Worm (Caenorhabditis elegans) whole organism, L4 larva: ENCODE data around the gene R05G6.4.
A peak's percentile ranks its signal among the peaks of the same experiment; 100 is the strongest.

Experiments used
- D1046.2 ChIP-seq: fragments of 200-800 bp; sonication (Bioruptor generic); IDR thresholded peaks from 2 replicates; pipeline ENCODE4 v1.3.6; 2022; ENCODE audit warnings: missing genetic modification characterization, missing compliant biosample characterization
- F10B5.3 ChIP-seq: sonication (generic microtip); optimal IDR thresholded peaks from 2 replicates; lab custom pipeline; 2016; ENCODE audit warnings: mild to moderate bottlenecking, missing genetic modification characterization, missing compliant biosample characterization
- F26F4.8 ChIP-seq: fragments of 200-800 bp; sonication (Bioruptor generic); conservative IDR thresholded peaks from 2 replicates; pipeline ENCODE4 v1.3.6; 2022; ENCODE audit warnings: missing genetic modification characterization, missing compliant biosample characterization
- F44E2.7 ChIP-seq: fragments of 200-800 bp; sonication (Bioruptor generic); IDR thresholded peaks from 2 replicates; pipeline ENCODE4 v2.1.2; 2022; ENCODE audit warnings: missing genetic modification characterization, missing compliant biosample characterization
- F49E8.2 ChIP-seq: sonication (generic microtip); optimal IDR thresholded peaks from 2 replicates; lab custom pipeline; 2016; ENCODE audit warnings: missing compliant biosample characterization, mild to moderate bottlenecking, missing genetic modification characterization, borderline replicate concordance
- R02D3.7 ChIP-seq: fragments of 150-350 bp; sonication (generic microtip); optimal IDR thresholded peaks from 3 replicates; lab custom pipeline; 2014; ENCODE audit warnings: missing biosample characterization, missing genetic modification characterization
- Y105C5A.15 ChIP-seq: fragments of 200-800 bp; sonication (Bioruptor generic); IDR thresholded peaks from 2 replicates; pipeline ENCODE4 v1.3.6; 2022; ENCODE audit warnings: missing genetic modification characterization, missing compliant biosample characterization
- Y75B8A.6 ChIP-seq: fragments of 200-800 bp; sonication (Bioruptor generic); IDR thresholded peaks from 2 replicates; pipeline ENCODE4 v1.3.6; 2022; ENCODE audit warnings: missing genetic modification reagents, missing genetic modification characterization, missing compliant biosample characterization
- arid-1 ChIP-seq: fragments of 200-800 bp; sonication (Bioruptor generic); conservative IDR thresholded peaks from 2 replicates; pipeline ENCODE4 v1.3.6; 2022; ENCODE audit warnings: missing genetic modification reagents, missing genetic modification characterization, missing compliant biosample characterization
- attf-4 ChIP-seq: sonication (generic microtip); optimal IDR thresholded peaks from 3 replicates; lab custom pipeline; 2017; ENCODE audit warnings: missing biosample characterization, missing genetic modification characterization
- ceh-82 ChIP-seq: sonication (generic microtip); optimal IDR thresholded peaks from 2 replicates; lab custom pipeline; 2017; ENCODE audit warnings: missing biosample characterization, missing genetic modification characterization
- ctbp-1 ChIP-seq: fragments of 200-800 bp; sonication (Bioruptor generic); IDR thresholded peaks from 2 replicates; pipeline ENCODE4 v1.3.6; 2022; ENCODE audit warnings: missing genetic modification reagents, missing genetic modification characterization, missing compliant biosample characterization
- dmd-6 ChIP-seq: fragments of 200-800 bp; sonication (Bioruptor generic); IDR thresholded peaks from 2 replicates; pipeline ENCODE4 v1.3.6; 2022; ENCODE audit warnings: missing genetic modification reagents, missing genetic modification characterization, missing compliant biosample characterization
- dmd-9 ChIP-seq: fragments of 200-800 bp; sonication (Bioruptor generic); IDR thresholded peaks from 2 replicates; pipeline ENCODE4 v1.3.6; 2022; ENCODE audit warnings: missing genetic modification reagents, missing genetic modification characterization, missing compliant biosample characterization
- dpl-1 ChIP-seq: fragments of 150-350 bp; optimal IDR thresholded peaks from 2 replicates; lab custom pipeline; 2014; ENCODE audit warnings: missing biosample characterization, missing genetic modification reagents, missing genetic modification characterization
- egl-27 ChIP-seq: sonication (generic microtip); optimal IDR thresholded peaks from 3 replicates; lab custom pipeline; 2017; ENCODE audit warnings: missing biosample characterization, missing genetic modification reagents, missing genetic modification characterization
- egl-43 ChIP-seq: fragments of 200-800 bp; sonication (Bioruptor generic); IDR thresholded peaks from 2 replicates; pipeline ENCODE4 v1.3.6; 2022; ENCODE audit warnings: missing genetic modification reagents, missing genetic modification characterization, missing compliant biosample characterization
- gei-8 ChIP-seq: fragments of 200-800 bp; sonication (Bioruptor generic); optimal IDR thresholded peaks from 2 replicates; lab custom pipeline; 2018; ENCODE audit warnings: mild to moderate bottlenecking, missing genetic modification characterization, missing compliant biosample characterization
- hif-1 ChIP-seq, 2 experiments: sonication (generic microtip); optimal IDR thresholded peaks; 2 replicates each; lab custom pipeline; 2016 to 2017; ENCODE audit warnings: missing compliant biosample characterization in 2 of 2, missing genetic modification characterization in 2 of 2, missing genetic modification reagents in 2 of 2, missing genotype in 2 of 2, mild to moderate bottlenecking in 1 of 2
- hlh-30 ChIP-seq: sonication (generic microtip); optimal IDR thresholded peaks from 2 replicates; lab custom pipeline; 2017; ENCODE audit warnings: antibody characterized with exemption, mild to moderate bottlenecking, missing genetic modification characterization, missing compliant biosample characterization; ENCODE audit not compliant: insufficient read depth
- hmg-1.1 ChIP-seq: fragments of 200-800 bp; sonication (Bioruptor generic); IDR thresholded peaks from 2 replicates; pipeline ENCODE4 v1.3.6; 2022; ENCODE audit warnings: missing genetic modification reagents, missing genetic modification characterization, missing compliant biosample characterization
- jun-1 ChIP-seq: fragments of 150-350 bp; optimal IDR thresholded peaks from 2 replicates; lab custom pipeline; 2014; ENCODE audit warnings: missing biosample characterization, missing genetic modification reagents, missing genetic modification characterization
- lim-7 ChIP-seq: fragments of 200-800 bp; sonication (Bioruptor generic); IDR thresholded peaks from 2 replicates; pipeline ENCODE4 v1.3.6; 2022; ENCODE audit warnings: missing genetic modification characterization, missing compliant biosample characterization
- lir-3 ChIP-seq: sonication (generic microtip); optimal IDR thresholded peaks from 2 replicates; lab custom pipeline; 2016; ENCODE audit warnings: mild to moderate bottlenecking, missing genetic modification characterization, missing compliant biosample characterization
- madf-9 ChIP-seq: fragments of 200-800 bp; sonication (Bioruptor generic); conservative IDR thresholded peaks from 2 replicates; pipeline ENCODE4 v1.3.6; 2022; ENCODE audit warnings: missing genetic modification reagents, missing genetic modification characterization, missing compliant biosample characterization
- mdt-29 ChIP-seq: fragments of 200-800 bp; sonication (Bioruptor generic); IDR thresholded peaks from 2 replicates; pipeline ENCODE4 v1.3.6; 2022; ENCODE audit warnings: missing genetic modification reagents, missing genetic modification characterization, missing compliant biosample characterization
- nhr-11 ChIP-seq: fragments of 150-350 bp; optimal IDR thresholded peaks from 2 replicates; lab custom pipeline; 2014; ENCODE audit warnings: missing biosample characterization, missing genetic modification characterization
- nhr-237 ChIP-seq: sonication (generic microtip); optimal IDR thresholded peaks from 2 replicates; lab custom pipeline; 2017; ENCODE audit warnings: missing biosample characterization, missing genetic modification characterization
- nhr-25 ChIP-seq: sonication (generic microtip); optimal IDR thresholded peaks from 2 replicates; lab custom pipeline; 2017; ENCODE audit warnings: missing genetic modification characterization, mild to moderate bottlenecking, missing compliant biosample characterization, antibody characterized with exemption, moderate library complexity, borderline replicate concordance; ENCODE audit not compliant: insufficient read depth
- nhr-48 ChIP-seq: sonication (generic microtip); optimal IDR thresholded peaks from 2 replicates; lab custom pipeline; 2016; ENCODE audit warnings: mild to moderate bottlenecking, missing genetic modification characterization, missing compliant biosample characterization
- nhr-77 ChIP-seq: fragments of 150-350 bp; optimal IDR thresholded peaks from 2 replicates; lab custom pipeline; 2014; ENCODE audit warnings: missing biosample characterization, missing genetic modification characterization
- php-3 ChIP-seq: fragments of 200-800 bp; sonication (Bioruptor generic); IDR thresholded peaks from 2 replicates; pipeline ENCODE4 v1.3.6; 2022; ENCODE audit warnings: missing genetic modification reagents, missing genetic modification characterization, missing compliant biosample characterization
- pqm-1 ChIP-seq: sonication (generic microtip); optimal IDR thresholded peaks from 2 replicates; lab custom pipeline; 2017; ENCODE audit warnings: missing biosample characterization, missing genetic modification characterization
- rbr-2 ChIP-seq: sonication (generic microtip); optimal IDR thresholded peaks from 2 replicates; lab custom pipeline; 2016; ENCODE audit warnings: missing genotype, missing genetic modification characterization, missing compliant biosample characterization
- sdz-12 ChIP-seq: fragments of 200-800 bp; sonication (Bioruptor generic); optimal IDR thresholded peaks from 2 replicates; lab custom pipeline; 2018; ENCODE audit warnings: mild to moderate bottlenecking, missing genetic modification characterization, missing compliant biosample characterization
- snpc-1.2 ChIP-seq: fragments of 200-800 bp; sonication (Bioruptor generic); IDR thresholded peaks from 2 replicates; pipeline ENCODE4 v1.3.6; 2022; ENCODE audit warnings: missing genetic modification reagents, missing genetic modification characterization, missing compliant biosample characterization
- spr-3 ChIP-seq: fragments of 200-800 bp; sonication (Bioruptor generic); optimal IDR thresholded peaks from 2 replicates; lab custom pipeline; 2018; ENCODE audit warnings: mild to moderate bottlenecking, missing genetic modification characterization, missing compliant biosample characterization
- unc-130 ChIP-seq: sonication (generic microtip); optimal IDR thresholded peaks from 2 replicates; lab custom pipeline; 2016; ENCODE audit warnings: missing genetic modification reagents, missing genetic modification characterization, missing compliant biosample characterization
- unc-62 ChIP-seq, 3 experiments: fragments of 150-350 bp in 1 of 3; sonication (generic microtip); optimal IDR thresholded peaks in 2 of 3; peaks in 1 of 3; 1 replicate in 1 of 3; 2 replicates in 2 of 3; lab custom pipeline; 2014 to 2017; ENCODE audit warnings: missing biosample characterization in 3 of 3, missing genetic modification characterization in 3 of 3, missing genetic modification reagents in 3 of 3, missing genotype in 1 of 3
- zfp-3 ChIP-seq: fragments of 200-800 bp; sonication (Bioruptor generic); conservative IDR thresholded peaks from 2 replicates; pipeline ENCODE4 v1.3.6; 2022; ENCODE audit warnings: missing genetic modification reagents, missing genetic modification characterization, missing compliant biosample characterization
- ztf-11 ChIP-seq: fragments of 150-350 bp; optimal IDR thresholded peaks from 2 replicates; lab custom pipeline; 2014; ENCODE audit warnings: missing biosample characterization, missing genetic modification characterization
- ztf-7 ChIP-seq: fragments of 150-350 bp; optimal IDR thresholded peaks from 2 replicates; lab custom pipeline; 2014; ENCODE audit warnings: missing biosample characterization, missing genetic modification characterization

The R05G6.4 gene

DNA sequence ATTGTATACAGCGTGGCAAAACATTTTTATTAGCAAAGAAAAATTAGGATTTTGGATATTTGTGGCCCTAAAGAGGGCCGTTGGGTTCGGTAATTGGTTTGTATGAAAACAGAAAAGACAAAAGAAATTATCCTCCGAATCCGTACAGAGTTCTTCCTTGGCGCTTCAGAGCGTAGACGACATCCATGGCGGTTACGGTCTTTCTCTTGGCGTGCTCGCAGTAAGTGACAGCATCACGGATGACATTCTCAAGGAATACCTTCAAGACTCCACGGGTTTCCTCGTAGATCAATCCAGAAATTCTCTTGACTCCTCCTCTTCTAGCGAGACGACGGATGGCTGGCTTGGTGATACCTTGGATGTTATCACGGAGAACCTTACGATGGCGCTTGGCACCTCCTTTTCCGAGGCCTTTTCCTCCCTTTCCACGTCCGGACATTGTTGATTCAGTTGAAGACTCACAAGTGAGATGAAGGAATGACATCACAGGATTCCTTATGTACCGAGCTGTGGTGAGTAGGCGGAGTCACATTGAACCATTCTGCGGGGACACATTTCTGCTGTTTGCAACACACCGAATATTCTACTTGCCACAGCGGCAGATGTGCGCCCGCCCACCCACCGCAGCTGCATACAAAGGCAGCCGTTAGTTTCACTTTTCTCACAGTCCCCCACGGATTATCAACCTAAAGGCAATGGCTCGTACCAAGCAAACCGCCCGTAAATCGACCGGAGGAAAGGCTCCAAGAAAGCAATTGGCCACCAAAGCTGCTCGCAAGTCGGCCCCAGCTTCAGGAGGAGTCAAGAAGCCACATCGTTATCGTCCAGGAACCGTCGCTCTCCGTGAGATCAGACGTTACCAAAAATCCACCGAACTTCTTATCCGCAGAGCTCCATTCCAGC lies 25.2 kb upstream of the R05G6.4 start, which contains the start of the genes his-60 and his-59 (continued):
- TF ChIP-seq lir-3 (tag; lab: Kevin White, UChicago): no peak
- TF ChIP-seq F26F4.8: peak; percentile 63
- TF ChIP-seq D1046.2: 0 out of 2 replicates have a peak, but pooled peaks have one; percentile 31
- TF ChIP-seq dpl-1 (GFP tag; lab: Kevin White, UChicago): peak; percentile 43
- TF ChIP-seq unc-130 (GFP tag; lab: Kevin White, UChicago): no peak
- TF ChIP-seq nhr-77 (tag; lab: Kevin White, UChicago): no peak
- no peak for TF ChIP-seq hif-1 (tag; optimal IDR thresholded peaks at IDR 0.05; lab: Kevin White, UChicago)
- TF ChIP-seq arid-1 (GFP tag; lab: Robert Waterston, UW): peak; percentile 71
- TF ChIP-seq attf-4 (tag; lab: Kevin White, UChicago): no peak
- TF ChIP-seq hmg-1.1 (GFP tag; lab: Robert Waterston, UW): peak; percentile 23; the same call in 1 of the 2 replicates
- peak; percentile 55 for TF ChIP-seq rbr-2 (tag; lab: Kevin White, UChicago)
- peak; percentile 27 for TF ChIP-seq nhr-25 (tag; lab: Kevin White, UChicago)
- TF ChIP-seq Y105C5A.15: peak; percentile 50; the same call in 1 of the 2 replicates

DNA sequence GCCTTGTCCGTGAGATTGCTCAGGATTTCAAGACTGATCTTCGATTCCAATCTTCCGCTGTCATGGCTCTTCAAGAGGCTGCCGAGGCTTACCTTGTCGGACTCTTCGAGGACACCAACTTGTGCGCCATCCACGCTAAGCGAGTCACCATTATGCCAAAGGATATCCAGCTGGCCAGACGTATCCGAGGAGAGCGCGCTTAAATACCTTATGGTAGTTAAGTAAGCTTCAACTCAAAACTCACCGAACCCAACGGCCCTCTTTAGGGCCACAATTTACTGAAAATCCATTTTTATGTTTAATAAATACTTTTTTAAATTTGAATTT lies 24.6 kb upstream of the R05G6.4 start:
- TF ChIP-seq dmd-9 (no peak), D1046.2 (peak; percentile 70; the same call in 1 of the 2 replicates), F10B5.3 (no peak), madf-9 (GFP tag; lab: Robert Waterston, UW) (no peak), dpl-1 (GFP tag; lab: Kevin White, UChicago) (no peak), F49E8.2 (tag; lab: Kevin White, UChicago) (peak; percentile 58), gei-8 (GFP tag; lab: Kevin White, UChicago) (peak; percentile 40), jun-1 (no peak), F26F4.8 (0 out of 2 replicates have a peak, but pooled peaks have one; percentile 27), snpc-1.2 (GFP tag; lab: Robert Waterston, UW) (0 out of 2 replicates have a peak, but pooled peaks have one; percentile 77), dmd-6 (GFP tag; lab: Robert Waterston, UW) (no peak), nhr-237 (no peak), arid-1 (GFP tag; lab: Robert Waterston, UW) (peak; percentile 56; the same call in 1 of the 2 replicates), lim-7 (0 out of 2 replicates have a peak, but pooled peaks have one; percentile 57), unc-62 (GFP tag; optimal IDR thresholded peaks at IDR 0.05 in 1 of 2; lab: Kevin White, UChicago) (no peak), unc-62 (tag; optimal IDR thresholded peaks at IDR 0.05; lab: Kevin White, UChicago) (no peak)

DNA sequence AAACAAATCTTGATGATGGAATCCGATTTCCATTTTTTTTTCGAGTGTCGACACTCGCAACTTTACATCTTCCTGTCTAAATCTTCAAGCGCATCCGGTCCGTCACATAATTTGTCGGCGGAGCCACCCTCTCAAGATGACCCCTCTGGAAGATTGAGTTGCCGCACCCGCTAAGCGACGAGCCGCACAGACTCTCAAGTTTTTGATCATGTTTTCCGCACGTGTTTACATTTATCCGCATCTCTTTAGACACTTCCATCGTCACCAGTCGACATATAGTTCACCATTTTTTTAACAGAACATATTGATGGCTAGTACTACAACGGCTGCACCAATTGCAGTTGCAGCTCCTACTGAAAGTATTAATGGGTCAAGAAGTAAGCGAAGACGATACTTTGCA lies 21.6 kb upstream of the R05G6.4 start, which contains the start of gene F55G1.1:
Gene F55G1.1, plus strand, starts transcription at position 301 of the 400 bp plus-strand sequence.
- no peak for TF ChIP-seq lim-7
- peak in 1 of 2 experiments; percentile 79 for TF ChIP-seq unc-62 (GFP tag; optimal IDR thresholded peaks at IDR 0.05 in 1 of 2; lab: Kevin White, UChicago)
- no peak for TF ChIP-seq unc-62 (tag; optimal IDR thresholded peaks at IDR 0.05; lab: Kevin White, UChicago)

DNA sequence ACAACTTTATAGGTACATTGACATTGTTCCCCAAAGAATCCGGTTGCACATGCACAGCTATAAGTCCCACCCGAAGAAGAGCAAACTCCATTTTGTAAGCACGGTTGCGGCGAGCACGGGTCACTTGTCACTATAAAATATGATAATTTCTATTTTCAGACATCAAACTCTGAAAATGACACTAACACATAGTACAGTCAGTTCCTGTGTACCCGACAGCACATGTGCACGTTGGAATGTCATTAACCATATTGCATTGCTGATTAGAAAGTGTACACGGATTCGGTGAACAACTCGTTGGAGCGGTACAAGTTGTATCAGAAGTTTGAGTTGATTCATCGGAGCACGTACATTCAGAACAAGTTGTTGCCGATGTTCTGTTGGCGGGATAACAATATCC lies 15.8 kb upstream of the R05G6.4 start:
- no peak for TF ChIP-seq ztf-11
- no peak for TF ChIP-seq ztf-7 (tag; lab: Kevin White, UChicago)
- no peak for TF ChIP-seq ctbp-1 (GFP tag; lab: Robert Waterston, UW)
- no peak for TF ChIP-seq egl-27 (tag; lab: Kevin White, UChicago)
- TF ChIP-seq hlh-30 (tag; lab: Kevin White, UChicago): peak; percentile 10
- TF ChIP-seq egl-43 (GFP tag; lab: Robert Waterston, UW): no peak
- peak; percentile 15 for TF ChIP-seq nhr-48 (tag; lab: Kevin White, UChicago)
- TF ChIP-seq sdz-12: no peak
- peak; percentile 23 for TF ChIP-seq pqm-1 (tag; lab: Kevin White, UChicago)
- no peak for TF ChIP-seq dpl-1 (GFP tag; lab: Kevin White, UChicago)
- TF ChIP-seq unc-62 (GFP tag; optimal IDR thresholded peaks at IDR 0.05 in 1 of 2; lab: Kevin White, UChicago): peak in 1 of 2 experiments; percentile 6
- TF ChIP-seq unc-62 (tag; optimal IDR thresholded peaks at IDR 0.05; lab: Kevin White, UChicago): no peak
- no peak for TF ChIP-seq F44E2.7 (GFP tag; lab: Robert Waterston, UW)
- no peak for TF ChIP-seq Y105C5A.15
- no peak for TF ChIP-seq nhr-11 (tag; lab: Kevin White, UChicago)
- TF ChIP-seq zfp-3 (GFP tag; lab: Robert Waterston, UW): no peak
- TF ChIP-seq spr-3 (GFP tag; lab: Kevin White, UChicago): no peak
- TF ChIP-seq mdt-29 (GFP tag; lab: Robert Waterston, UW): no peak
- TF ChIP-seq R02D3.7 (tag; lab: Kevin White, UChicago): no peak
- TF ChIP-seq dmd-6 (GFP tag; lab: Robert Waterston, UW): peak; percentile 83
- no peak for TF ChIP-seq ceh-82 (tag; lab: Kevin White, UChicago)
- 0 out of 2 replicates have a peak, but pooled peaks have one; percentile 38 for TF ChIP-seq php-3 (GFP tag; lab: Robert Waterston, UW)
- TF ChIP-seq Y75B8A.6 (GFP tag; lab: Robert Waterston, UW): no peak
